Fruit fly (Drosophila melanogaster) whole organism, adult: ENCODE results near the gene CG11370.

Experiments used
- CG11617 ChIP-seq: fragments of 200-800 bp; sonication (Bioruptor generic); optimal IDR thresholded peaks from 2 replicates; lab custom pipeline; 2017; ENCODE audit warnings: mild to moderate bottlenecking, missing biosample characterization, missing genetic modification reagents, missing genetic modification characterization
- CG12768 ChIP-seq: fragments of 200-800 bp; sonication (Bioruptor generic); optimal IDR thresholded peaks from 2 replicates; lab custom pipeline; 2017; ENCODE audit warnings: missing biosample characterization, missing genetic modification characterization, mild to moderate bottlenecking, moderate library complexity, missing genetic modification reagents
- CG1620 ChIP-seq: fragments of 200-800 bp; sonication (Bioruptor generic); optimal IDR thresholded peaks from 2 replicates; lab custom pipeline; 2016; ENCODE audit warnings: missing biosample characterization, missing genetic modification characterization
- CG33017 ChIP-seq: fragments of 200-800 bp; sonication (Bioruptor generic); optimal IDR thresholded peaks from 2 replicates; lab custom pipeline; 2018; ENCODE audit warnings: missing biosample characterization, mild to moderate bottlenecking, missing genetic modification characterization, moderate library complexity
- CG5204 ChIP-seq: fragments of 200-800 bp; sonication (Bioruptor generic); optimal IDR thresholded peaks from 2 replicates; lab custom pipeline; 2016; ENCODE audit warnings: missing biosample characterization, missing genetic modification characterization
- CG7045 ChIP-seq: fragments of 200-800 bp; sonication (Bioruptor generic); optimal IDR thresholded peaks from 2 replicates; lab custom pipeline; 2017; ENCODE audit warnings: missing biosample characterization, mild to moderate bottlenecking, missing genetic modification characterization
- Clk ChIP-seq: fragments of 200-800 bp; sonication (Bioruptor generic); optimal IDR thresholded peaks from 2 replicates; lab custom pipeline; 2017; ENCODE audit warnings: missing biosample characterization, missing genetic modification characterization
- Crg-1 ChIP-seq: fragments of 200-800 bp; sonication (Bioruptor generic); optimal IDR thresholded peaks from 2 replicates; lab custom pipeline; 2016; ENCODE audit warnings: missing biosample characterization, missing genetic modification characterization
- Mnt ChIP-seq: fragments of 200-800 bp; sonication (Bioruptor generic); optimal IDR thresholded peaks from 2 replicates; lab custom pipeline; 2016; ENCODE audit warnings: missing biosample characterization, mild to moderate bottlenecking, missing genetic modification characterization
- cic ChIP-seq: fragments of 200-800 bp; sonication (Bioruptor generic); optimal IDR thresholded peaks from 2 replicates; lab custom pipeline; 2017; ENCODE audit warnings: missing biosample characterization, mild to moderate bottlenecking, missing genetic modification characterization, moderate library complexity
- kay ChIP-seq: fragments of 200-800 bp; sonication (Bioruptor generic); peaks from one replicate; lab custom pipeline; 2016; ENCODE audit warnings: missing biosample characterization, missing genetic modification characterization, borderline replicate concordance
- tj ChIP-seq: fragments of 200-800 bp; sonication (Bioruptor generic); optimal IDR thresholded peaks from 3 replicates; lab custom pipeline; 2017; ENCODE audit warnings: missing biosample characterization, mild to moderate bottlenecking, missing genetic modification characterization, moderate library complexity

dm6 chr3L:22713605-22714004 is 1.6 kb downstream of the CG11370 start:
- TF ChIP-seq Clk (GFP tag; lab: Kevin White, UChicago) = no peak
- no peak for TF ChIP-seq tj
- no peak for TF ChIP-seq CG33017 (tag; lab: Kevin White, UChicago)
- TF ChIP-seq kay (GFP tag; lab: Kevin White, UChicago) = no peak
- TF ChIP-seq Crg-1 (GFP tag; lab: Kevin White, UChicago) = no peak
- no peak for TF ChIP-seq Mnt
- no peak for TF ChIP-seq CG11617
- no peak for TF ChIP-seq CG5204 (GFP tag; lab: Kevin White, UChicago)
- TF ChIP-seq CG12768 (GFP tag; lab: Kevin White, UChicago) = no peak
- no peak for TF ChIP-seq CG7045 (GFP tag; lab: Kevin White, UChicago)
- no peak for TF ChIP-seq cic (GFP tag; lab: Kevin White, UChicago)
- TF ChIP-seq CG1620 (GFP tag; lab: Kevin White, UChicago) = no peak
